Fruit fly (Drosophila melanogaster): ENCODE measurements around the gene CG13398.

CG13398 gene

DNA sequence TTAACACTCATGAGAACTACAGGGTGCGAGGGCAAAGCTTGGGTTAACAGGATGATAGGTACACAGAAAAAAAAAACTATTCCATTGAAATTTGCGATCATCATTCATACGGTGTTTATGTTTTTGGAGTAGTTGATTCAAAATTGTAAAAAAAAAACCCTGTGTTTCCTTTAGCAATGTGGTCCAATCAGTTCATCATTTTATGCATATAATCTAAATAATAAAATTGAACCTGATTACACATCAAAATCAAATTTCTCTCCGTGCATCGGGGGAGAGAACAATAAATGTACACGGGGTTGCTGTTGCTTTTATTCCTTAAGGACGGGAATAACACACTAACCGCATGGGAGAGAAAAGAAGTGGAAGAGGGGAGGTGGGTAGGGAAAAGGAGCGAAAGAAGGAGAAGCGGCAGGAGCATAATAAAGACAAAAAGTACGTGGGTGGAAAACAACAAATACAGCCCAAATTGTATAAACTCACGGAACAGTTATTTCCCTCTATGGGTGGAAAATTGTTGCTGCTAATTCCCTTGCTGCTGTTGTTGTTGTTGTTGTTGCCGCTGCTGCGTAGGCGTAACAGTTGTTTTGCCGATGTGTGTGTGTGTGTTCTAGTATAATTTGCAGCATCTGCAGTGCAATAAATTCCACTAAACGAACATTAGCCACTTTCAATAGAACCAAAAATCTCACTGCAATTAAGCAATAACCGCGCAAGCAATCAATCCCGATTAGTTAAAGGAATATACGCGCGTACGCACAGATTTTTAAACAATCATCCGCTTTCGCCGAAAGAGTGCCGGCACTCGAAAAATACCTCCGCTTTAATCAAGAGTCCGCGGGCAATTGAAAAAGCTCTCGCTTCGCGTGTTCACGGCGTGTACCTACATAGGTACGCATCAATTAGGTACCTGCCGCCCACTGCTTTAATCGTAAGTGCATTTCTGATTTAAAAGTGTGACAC is 48.4 kb upstream of the CG13398 start, which contains the start of gene Agpat2 (continued):
- TF ChIP-seq CG30403 (GFP tag; optimal IDR thresholded peaks at IDR 0.05) (peak; percentile 90), onecut (GFP tag; IDR thresholded peaks at IDR 0.05) (peak; percentile 72), Eip74EF (GFP tag; optimal IDR thresholded peaks at IDR 0.05) (peak in 1 of 2 experiments; percentile 65), mld (GFP tag; IDR thresholded peaks at IDR 0.05; ENCODE audit: partially characterized antibody) (no peak), CG10209 (GFP tag; optimal IDR thresholded peaks at IDR 0.05) (peak; percentile 83), CG11398 (GFP tag; optimal IDR thresholded peaks at IDR 0.05) (peak; percentile 49), CG33213 (GFP tag; optimal IDR thresholded peaks at IDR 0.05) (peak; percentile 68), CTCF (GFP tag; optimal IDR thresholded peaks at IDR 0.05) (peak; percentile 15), scrt (GFP tag; optimal IDR thresholded peaks at IDR 0.05) (peak; percentile 72), Dad (GFP tag; optimal IDR thresholded peaks at IDR 0.05) (peak; percentile 75), ewg (GFP tag; optimal IDR thresholded peaks at IDR 0.05) (peak; percentile 76), MBD-R2 (GFP tag; IDR thresholded peaks at IDR 0.05) (peak; percentile 42; the same call in 1 of the 2 replicates), CG17568 (GFP tag; optimal IDR thresholded peaks at IDR 0.05) (peak; percentile 77), lov (optimal IDR thresholded peaks at IDR 0.05) (no peak), lov (GFP tag; IDR thresholded peaks at IDR 0.05) (0 out of 3 replicates have a peak, but pooled peaks have one; percentile 38), MESR4 (GFP tag; optimal IDR thresholded peaks at IDR 0.05) (peak; percentile 12), Xbp1 (GFP tag; optimal IDR thresholded peaks at IDR 0.05) (peak; percentile 89), Ssrp (tag; optimal IDR thresholded peaks at IDR 0.05) (peak; percentile 83), CG42726 (GFP tag; IDR thresholded peaks at IDR 0.05; ENCODE audit: partially characterized antibody) (no peak), Gsc (GFP tag; IDR thresholded peaks at IDR 0.05) (no peak), CG17361 (GFP tag; IDR thresholded peaks at IDR 0.05) (peak; percentile 87), dan (GFP tag; IDR thresholded peaks at IDR 0.05) (no peak), CG3281 (GFP tag; optimal IDR thresholded peaks at IDR 0.05) (peak; percentile 87), prd (optimal IDR thresholded peaks at IDR 0.05) (no peak), prd (GFP tag; IDR thresholded peaks at IDR 0.05) (peak; percentile 80), Ptx1 (GFP tag; IDR thresholded peaks at IDR 0.05) (peak; percentile 82), HLHmδ (GFP tag; optimal IDR thresholded peaks at IDR 0.05) (no peak), NfI (GFP tag; optimal IDR thresholded peaks at IDR 0.05) (peak; percentile 79), CG43689 (GFP tag; IDR thresholded peaks at IDR 0.05) (no peak), lmd (GFP tag; IDR thresholded peaks at IDR 0.05) (peak; percentile 83), gro (GFP tag; optimal IDR thresholded peaks at IDR 0.05) (peak; percentile 69), pho (GFP tag; optimal IDR thresholded peaks at IDR 0.05) (peak; percentile 65), CG4820 (GFP tag; optimal IDR thresholded peaks at IDR 0.05) (peak; percentile 84), CG3838 (GFP tag; optimal IDR thresholded peaks at IDR 0.05) (peak; percentile 55), CG2678 (tag; optimal IDR thresholded peaks at IDR 0.05) (peak; percentile 92), CG32772 (GFP tag; IDR thresholded peaks at IDR 0.05) (peak; percentile 61), Rx (GFP tag; IDR thresholded peaks at IDR 0.05) (peak; percentile 46; the same call in 1 of the 2 replicates), Tbp (GFP tag; optimal IDR thresholded peaks at IDR 0.05) (no peak), Abd-B (GFP tag; optimal IDR thresholded peaks at IDR 0.05) (peak; percentile 71), CG9817 (tag; optimal IDR thresholded peaks at IDR 0.05) (peak; percentile 59), ab (GFP tag; optimal IDR thresholded peaks at IDR 0.05) (peak; percentile 31), H2.0 (GFP tag; IDR thresholded peaks at IDR 0.05) (peak; percentile 63), CG9437 (GFP tag; optimal IDR thresholded peaks at IDR 0.05) (peak; percentile 61), yki (optimal IDR thresholded peaks at IDR 0.05) (no peak), CG10959 (GFP tag; IDR thresholded peaks at IDR 0.05) (peak; percentile 55), unpg (GFP tag; optimal IDR thresholded peaks at IDR 0.05) (peak; percentile 86), trem (tag; optimal IDR thresholded peaks at IDR 0.05) (peak; percentile 81), klu (GFP tag; IDR thresholded peaks at IDR 0.05) (no peak; the same call in 1 of the 2 replicates), CG17829 (tag; optimal IDR thresholded peaks at IDR 0.05) (peak; percentile 79), org-1 (GFP tag; optimal IDR thresholded peaks at IDR 0.05) (peak; percentile 77)

Data from whole organism, embryonic.